Worm (Caenorhabditis elegans): Measurements from ENCODE around the gene nhr-59.

The nhr-59 gene

ce11 chrV:2255191-2255590 lies 22.9 kb downstream of the nhr-59 start, which contains the start of gene F41B5.1:
Gene F41B5.1 (plus strand): TSS chrV:2255533.
- TF ChIP-seq hmg-1.2 (GFP tag; IDR thresholded peaks at IDR 0.05): peak; percentile 85
- TF ChIP-seq mcd-1 (GFP tag; IDR thresholded peaks at IDR 0.05): 0 out of 2 replicates have a peak, but pooled peaks have one; percentile 10

ce11 chrV:2254553-2255124 lies 23.4 kb downstream of the nhr-59 start, which contains the start of gene str-253:
Gene str-253 (minus strand): TSS chrV:2254603.
- TF ChIP-seq dpl-1 (GFP tag; optimal IDR thresholded peaks at IDR 0.05): no peak
- peak; percentile 68 for TF ChIP-seq zfh-2 (GFP tag; conservative IDR thresholded peaks at IDR 0.05)
- no peak for TF ChIP-seq cebp-1 (GFP tag; IDR thresholded peaks at IDR 0.05)
- TF ChIP-seq cebp-1 (tag; optimal IDR thresholded peaks at IDR 0.05): peak; percentile 35

DNA sequence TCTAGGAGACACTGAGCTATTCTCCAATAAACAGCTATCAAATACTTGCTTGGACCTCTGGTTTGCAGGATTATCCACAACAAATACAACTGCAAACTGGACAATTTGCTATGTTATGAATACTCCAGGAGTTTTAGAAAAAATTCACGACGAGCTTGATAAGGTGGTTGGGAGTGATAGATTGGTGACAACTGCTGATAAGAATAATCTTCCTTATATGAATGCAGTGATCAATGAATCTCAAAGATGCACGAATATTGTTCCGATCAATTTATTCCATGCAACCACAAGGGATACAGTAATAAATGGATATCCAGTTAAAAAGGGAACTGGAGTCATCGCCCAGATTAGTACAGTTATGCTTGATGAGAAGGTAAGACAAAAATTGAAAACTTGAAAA lies 26.3 kb downstream of the nhr-59 start:
- TF ChIP-seq ekl-4 (GFP tag; IDR thresholded peaks at IDR 0.05) (no peak), nfyb-1 (GFP tag; IDR thresholded peaks at IDR 0.05) (no peak), egl-44 (GFP tag; IDR thresholded peaks at IDR 0.05) (no peak), him-1 (tag; optimal IDR thresholded peaks at IDR 0.05) (no peak), nhr-80 (tag; optimal IDR thresholded peaks at IDR 0.05) (peak; percentile 31), lin-35 (GFP tag; optimal IDR thresholded peaks at IDR 0.05) (no peak)

DNA sequence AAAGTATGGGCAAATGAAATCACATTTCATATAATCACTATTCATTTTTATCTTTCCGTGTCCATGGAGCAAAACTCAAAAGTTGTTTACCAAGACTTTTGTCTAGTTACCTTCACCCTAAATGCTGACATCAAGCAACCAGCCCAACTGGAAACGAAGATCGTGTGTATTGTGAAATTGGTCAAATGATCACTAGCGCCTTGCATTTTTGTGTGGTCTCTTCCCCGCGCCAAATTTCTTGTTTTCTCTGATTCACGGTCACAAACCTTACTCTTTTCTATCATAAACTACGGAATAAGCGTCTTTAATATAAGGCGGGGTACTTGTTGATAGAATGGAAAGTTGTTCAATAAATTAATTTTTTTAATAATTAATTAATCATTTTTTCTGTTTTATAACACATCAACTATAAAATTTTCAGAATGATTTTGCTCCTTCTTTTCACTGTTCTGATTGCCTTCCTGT lies 27.9 kb downstream of the nhr-59 start, which contains the start of gene cyp-33C7:
Gene cyp-33C7 (plus strand): TSS at position 415 of the 465 bp plus-strand sequence.
- no peak for TF ChIP-seq aptf-3 (GFP tag; IDR thresholded peaks at IDR 0.05)
- no peak for TF ChIP-seq madf-10 (tag; optimal IDR thresholded peaks at IDR 0.05)
- no peak for TF ChIP-seq B0035.1 (tag; optimal IDR thresholded peaks at IDR 0.05)
- peak; percentile 18; the same call in 1 of the 2 replicates for TF ChIP-seq hmg-1.2 (GFP tag; IDR thresholded peaks at IDR 0.05)
- 0 out of 2 replicates have a peak, but pooled peaks have one; percentile 11 for TF ChIP-seq mcd-1 (GFP tag; IDR thresholded peaks at IDR 0.05)
- no peak for TF ChIP-seq Y53F4B.3 (GFP tag; IDR thresholded peaks at IDR 0.05)
- TF ChIP-seq ceh-27 (GFP tag; optimal IDR thresholded peaks at IDR 0.05): no peak
- no peak for TF ChIP-seq B0336.3 (GFP tag; IDR thresholded peaks at IDR 0.05)
- TF ChIP-seq F23B12.7 (tag; optimal IDR thresholded peaks at IDR 0.05; ENCODE audit: insufficient read depth): peak; percentile 9
- 0 out of 2 replicates have a peak, but pooled peaks have one; percentile 46 for TF ChIP-seq dox-1 (GFP tag; IDR thresholded peaks at IDR 0.05)
- TF ChIP-seq attf-5 (GFP tag; optimal IDR thresholded peaks at IDR 0.05): peak; percentile 56
- TF ChIP-seq hrde-1 (tag; optimal IDR thresholded peaks at IDR 0.05; ENCODE audit: borderline replicate concordance): no peak
- TF ChIP-seq unc-130 (GFP tag; optimal IDR thresholded peaks at IDR 0.05): no peak
- no peak for TF ChIP-seq T26A5.8 (tag; optimal IDR thresholded peaks at IDR 0.05)
- TF ChIP-seq F52B5.7 (tag; optimal IDR thresholded peaks at IDR 0.05): no peak
- no peak for TF ChIP-seq egrh-3 (GFP tag; IDR thresholded peaks at IDR 0.05)
- no peak for TF ChIP-seq nhr-120 (GFP tag; IDR thresholded peaks at IDR 0.05)
- TF ChIP-seq ets-4 (GFP tag; optimal IDR thresholded peaks at IDR 0.05): no peak
- TF ChIP-seq C17E4.6 (GFP tag; IDR thresholded peaks at IDR 0.05): no peak
- TF ChIP-seq K12H6.12 (tag; optimal IDR thresholded peaks at IDR 0.05): no peak
- peak; percentile 62 for TF ChIP-seq pha-4 (tag; optimal IDR thresholded peaks at IDR 0.05)
- peak; percentile 28 for TF ChIP-seq unc-62 (GFP tag; optimal IDR thresholded peaks at IDR 0.05)
- TF ChIP-seq nfyb-1 (GFP tag; IDR thresholded peaks at IDR 0.05): no peak
- TF ChIP-seq somi-1 (GFP tag; optimal IDR thresholded peaks at IDR 0.05): no peak
- TF ChIP-seq lag-1 (GFP tag; IDR thresholded peaks at IDR 0.05): no peak
- TF ChIP-seq die-1 (tag; optimal IDR thresholded peaks at IDR 0.05): no peak
- no peak for TF ChIP-seq lin-40 (tag; optimal IDR thresholded peaks at IDR 0.05)
- peak; percentile 95 for TF ChIP-seq cebp-1 (GFP tag; IDR thresholded peaks at IDR 0.05)
- TF ChIP-seq cebp-1 (tag; optimal IDR thresholded peaks at IDR 0.05): peak; percentile 96
- TF ChIP-seq nhr-80 (tag; optimal IDR thresholded peaks at IDR 0.05): peak; percentile 85
- TF ChIP-seq K11D2.4 (GFP tag; IDR thresholded peaks at IDR 0.05): no peak
- no peak for TF ChIP-seq sptf-2 (GFP tag; optimal IDR thresholded peaks at IDR 0.05)
